Fruit fly (Drosophila melanogaster) whole organism, pupa: ENCODE measurements around the gene loaf.

Source experiments
- CG10348 ChIP-seq: fragments of 200-800 bp; sonication (Bioruptor generic); IDR thresholded peaks from 2 replicates; pipeline ENCODE4 v1.3.6; 2022; ENCODE audit warnings: missing biosample characterization, missing genetic modification characterization
- CG13204 ChIP-seq: fragments of 200-800 bp; sonication (Bioruptor generic); optimal IDR thresholded peaks from 2 replicates; lab custom pipeline; 2018; ENCODE audit warnings: missing biosample characterization, mild to moderate bottlenecking, missing genetic modification characterization, moderate library complexity
- CG14655 ChIP-seq: fragments of 200-800 bp; sonication (Bioruptor generic); optimal IDR thresholded peaks from 3 replicates; lab custom pipeline; 2017; ENCODE audit warnings: mild to moderate bottlenecking, missing biosample characterization, missing genetic modification reagents, missing genetic modification characterization
- CG17806 ChIP-seq: fragments of 200-800 bp; sonication (Bioruptor generic); optimal IDR thresholded peaks from 2 replicates; lab custom pipeline; 2018; ENCODE audit warnings: missing biosample characterization, mild to moderate bottlenecking, missing genetic modification characterization, moderate library complexity
- CG32121 ChIP-seq: fragments of 200-800 bp; sonication (Bioruptor generic); IDR thresholded peaks from 2 replicates; pipeline ENCODE4 v1.3.6; 2022; ENCODE audit warnings: missing biosample characterization, missing genetic modification characterization
- CG8159 ChIP-seq: fragments of 200-800 bp; sonication (Bioruptor generic); optimal IDR thresholded peaks from 3 replicates; lab custom pipeline; 2018; ENCODE audit warnings: missing biosample characterization, mild to moderate bottlenecking, missing genetic modification characterization, moderate library complexity
- Ets98B ChIP-seq: fragments of 200-800 bp; sonication (Bioruptor generic); IDR thresholded peaks from 2 replicates; pipeline ENCODE4 v1.3.6; 2022; ENCODE audit warnings: missing biosample characterization, missing genetic modification characterization
- Pif1B ChIP-seq: fragments of 200-800 bp; sonication (Bioruptor generic); optimal IDR thresholded peaks from 3 replicates; lab custom pipeline; 2016; ENCODE audit warnings: missing biosample characterization, missing genetic modification characterization
- gl ChIP-seq: fragments of 200-800 bp; sonication (Bioruptor generic); optimal IDR thresholded peaks from 2 replicates; lab custom pipeline; 2018; ENCODE audit warnings: missing biosample characterization, mild to moderate bottlenecking, missing genetic modification characterization

DNA sequence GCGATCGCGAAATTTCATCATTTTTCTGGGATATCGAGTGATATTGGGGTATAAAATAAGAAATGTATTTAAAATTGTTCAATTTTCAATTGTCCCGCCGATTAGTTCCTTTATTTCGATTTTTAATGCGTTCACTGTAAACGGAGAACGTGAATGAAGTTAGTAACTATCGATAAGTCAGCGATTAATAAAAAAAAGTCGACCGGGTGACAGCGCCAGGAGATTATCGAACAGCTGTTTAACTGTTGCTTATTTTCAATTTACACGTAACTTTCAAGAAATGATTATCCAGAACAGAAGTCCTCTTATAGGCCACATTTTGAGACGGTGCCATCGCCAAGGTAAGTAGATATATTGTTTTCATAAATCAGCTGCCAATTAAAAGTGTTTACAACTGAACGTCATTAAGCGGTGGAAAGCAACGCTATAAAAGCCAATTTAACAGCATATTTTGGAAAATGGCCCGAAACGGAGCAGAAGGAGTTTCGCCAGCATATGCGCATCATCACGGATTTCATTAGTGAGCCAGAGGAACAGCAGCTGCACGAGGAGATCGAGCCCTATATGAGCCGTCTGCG, 49.3 kb upstream of the loaf start, which contains the start of gene CG14130:
- TF ChIP-seq Pif1B (GFP tag; lab: Kevin White, UChicago) = no peak
- TF ChIP-seq CG10348 (GFP tag; lab: Robert Waterston, UW) = no peak
- TF ChIP-seq CG14655 = no peak
- no peak for TF ChIP-seq CG32121
- no peak for TF ChIP-seq gl (tag; lab: Kevin White, UChicago)
- TF ChIP-seq CG13204 (GFP tag; lab: Kevin White, UChicago) = no peak
- TF ChIP-seq CG8159 (tag; lab: Kevin White, UChicago) = no peak
- no peak for TF ChIP-seq Ets98B (GFP tag; lab: Robert Waterston, UW)
- TF ChIP-seq CG17806 (tag; lab: Kevin White, UChicago) = no peak
